Fruit fly (Drosophila melanogaster): ENCODE data around the gene CG1090.

CG1090 gene

DNA sequence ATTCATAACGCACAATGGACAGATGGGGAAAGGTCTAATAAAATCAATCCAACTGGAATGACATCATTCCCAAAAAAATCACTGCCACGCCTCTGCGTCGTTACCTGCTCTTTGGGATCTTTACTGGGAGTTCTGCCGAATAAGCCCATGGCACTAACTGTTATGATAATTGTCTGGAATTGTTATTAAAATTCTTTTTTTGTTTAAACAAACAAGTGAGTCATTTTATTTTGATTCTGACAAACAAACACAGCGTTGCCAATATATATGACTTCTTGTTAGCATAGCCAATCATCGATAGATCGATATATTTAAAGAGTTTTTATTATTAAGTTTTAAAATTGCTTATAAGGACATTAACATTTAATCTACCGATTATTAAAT, 49.0 kb upstream of the CG1090 start, which contains the start of gene Vps24 (continued):
- TF ChIP-seq amos (GFP tag; IDR thresholded peaks at IDR 0.05; ENCODE audit: partially characterized antibody) (peak; percentile 69), CG12391 (tag; optimal IDR thresholded peaks at IDR 0.05) (no peak), CG31365 (tag; optimal IDR thresholded peaks at IDR 0.05) (no peak), CG4854 (GFP tag; optimal IDR thresholded peaks at IDR 0.05) (no peak), sens (GFP tag) (peak; percentile 67), Trl (optimal IDR thresholded peaks at IDR 0.05) (no peak), Trl (GFP tag; optimal IDR thresholded peaks at IDR 0.05) (no peak), CG2129 (GFP tag; IDR thresholded peaks at IDR 0.05; ENCODE audit: partially characterized antibody) (peak; percentile 30; the same call in 1 of the 2 replicates), Opbp (GFP tag; IDR thresholded peaks at IDR 0.05; ENCODE audit: partially characterized antibody) (peak; percentile 20; the same call in 1 of the 3 replicates), CG34224 (GFP tag; IDR thresholded peaks at IDR 0.05; ENCODE audit: partially characterized antibody) (0 out of 3 replicates have a peak, but pooled peaks have one; percentile 21), Hmr (GFP tag; optimal IDR thresholded peaks at IDR 0.05) (no peak), Fer2 (tag; optimal IDR thresholded peaks at IDR 0.05) (no peak)

DNA sequence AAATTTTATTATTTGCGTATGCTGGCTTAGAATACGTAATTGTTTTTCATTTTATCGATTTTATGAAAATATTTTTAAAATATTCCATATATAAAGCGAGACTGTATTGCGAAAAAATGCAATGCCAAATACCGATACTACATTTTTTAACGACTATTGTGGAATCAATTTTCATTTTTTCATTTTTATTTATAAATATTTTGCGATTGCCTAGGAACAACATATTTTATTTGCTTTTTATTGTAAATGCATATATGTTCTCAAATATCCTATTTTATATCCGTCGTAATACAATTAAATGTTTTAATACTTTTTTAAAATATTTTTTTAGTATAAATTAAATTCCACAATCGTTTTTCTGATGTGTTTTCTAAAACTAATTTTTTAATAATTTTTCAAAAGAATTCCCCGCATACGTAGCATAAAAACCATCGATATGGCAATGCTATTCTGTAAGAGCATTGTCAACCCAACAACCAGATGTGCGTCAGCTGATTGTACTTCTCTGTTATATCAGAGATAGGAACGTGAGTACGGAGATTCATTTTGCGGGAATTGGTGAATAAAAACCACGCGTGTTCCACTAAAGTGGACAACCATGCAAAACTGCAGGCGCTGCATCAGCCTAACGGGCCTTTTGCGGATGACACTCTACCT, 48.5 kb upstream of the CG1090 start, which contains the start of gene Suv3:
Gene Suv3 (plus strand): TSS at position 489 of the 657 bp plus-strand sequence.
- TF ChIP-seq B-H1 (GFP tag; IDR thresholded peaks at IDR 0.05) (0 out of 3 replicates have a peak, but pooled peaks have one; percentile 19), ato (GFP tag; IDR thresholded peaks at IDR 0.05; ENCODE audit: partially characterized antibody) (no peak), oc (tag; optimal IDR thresholded peaks at IDR 0.05) (no peak), Aef1 (GFP tag; IDR thresholded peaks at IDR 0.05) (no peak), H15 (GFP tag; IDR thresholded peaks at IDR 0.05) (no peak), ro (GFP tag; IDR thresholded peaks at IDR 0.05) (no peak), jumu (GFP tag; optimal IDR thresholded peaks at IDR 0.05) (no peak), zen2 (GFP tag; IDR thresholded peaks at IDR 0.05; ENCODE audit: partially characterized antibody) (no peak; the same call in 2 of the 3 replicates), CG32532 (GFP tag; IDR thresholded peaks at IDR 0.05) (peak; percentile 28; the same call in 1 of the 2 replicates), cwo (GFP tag; optimal IDR thresholded peaks at IDR 0.05) (no peak), CG8290 (GFP tag; optimal IDR thresholded peaks at IDR 0.05) (no peak), CG8290 (tag; optimal IDR thresholded peaks at IDR 0.05) (no peak), dati (GFP tag; IDR thresholded peaks at IDR 0.05) (no peak), fd3F (GFP tag; optimal IDR thresholded peaks at IDR 0.05) (peak; percentile 25), CG10366 (GFP tag; IDR thresholded peaks at IDR 0.05) (0 out of 2 replicates have a peak, but pooled peaks have one; percentile 27), dmrt11E (tag; optimal IDR thresholded peaks at IDR 0.05) (peak; percentile 45), CG30020 (tag; optimal IDR thresholded peaks at IDR 0.05) (peak; percentile 72), zfh1 (GFP tag; IDR thresholded peaks at IDR 0.05) (no peak), Bteb2 (GFP tag; optimal IDR thresholded peaks at IDR 0.05) (no peak), CG10543 (GFP tag; optimal IDR thresholded peaks at IDR 0.05) (peak; percentile 47), inv (GFP tag; IDR thresholded peaks at IDR 0.05; ENCODE audit: partially characterized antibody) (no peak), Chrac-16 (GFP tag; optimal IDR thresholded peaks at IDR 0.05) (no peak), CG7839 (tag; optimal IDR thresholded peaks at IDR 0.05) (peak; percentile 56), CG10565 (GFP tag; optimal IDR thresholded peaks at IDR 0.05) (no peak), CG9797 (GFP tag; optimal IDR thresholded peaks at IDR 0.05) (no peak), MBD-R2 (GFP tag; IDR thresholded peaks at IDR 0.05) (peak; percentile 79), so (GFP tag; IDR thresholded peaks at IDR 0.05) (no peak), usp (GFP tag; optimal IDR thresholded peaks at IDR 0.05) (no peak), slbo (GFP tag; IDR thresholded peaks at IDR 0.05) (peak; percentile 62; the same call in 1 of the 2 replicates), CG1792 (GFP tag; optimal IDR thresholded peaks at IDR 0.05) (no peak), Atf-2 (GFP tag; optimal IDR thresholded peaks at IDR 0.05) (no peak), twi (tag; optimal IDR thresholded peaks at IDR 0.05) (peak; percentile 64), trem (tag; optimal IDR thresholded peaks at IDR 0.05) (peak; percentile 5), chn (GFP tag; optimal IDR thresholded peaks at IDR 0.05) (no peak), tx (GFP tag; optimal IDR thresholded peaks at IDR 0.05) (no peak), Hmr (GFP tag; optimal IDR thresholded peaks at IDR 0.05) (no peak), Blimp-1 (GFP tag; optimal IDR thresholded peaks at IDR 0.05) (no peak), CG10147 (GFP tag; optimal IDR thresholded peaks at IDR 0.05) (no peak)

All from whole organism, embryonic.